Worm (Caenorhabditis elegans) whole organism, mixed stage, embryonic: Measurements from ENCODE around the gene K10B3.5.
A peak's percentile ranks its signal among the peaks of the same experiment; 100 is the strongest.

ENCODE experiments used
- M03D4.4 ChIP-seq: sonication (generic microtip); optimal IDR thresholded peaks from 2 replicates; lab custom pipeline; 2017; ENCODE audit warnings: mild to moderate bottlenecking, missing genetic modification characterization, missing compliant biosample characterization
- bed-3 ChIP-seq: fragments of 200-800 bp; sonication (Bioruptor generic); optimal IDR thresholded peaks from 3 replicates; lab custom pipeline; 2018; ENCODE audit warnings: mild to moderate bottlenecking, missing genetic modification characterization, moderate library complexity, missing compliant biosample characterization
- blmp-1 ChIP-seq: fragments of 150-350 bp; optimal IDR thresholded peaks from 2 replicates; lab custom pipeline; 2014; ENCODE audit warnings: missing biosample characterization, missing genetic modification characterization
- ceh-43 ChIP-seq: fragments of 200-800 bp; sonication (Bioruptor generic); optimal IDR thresholded peaks from 2 replicates; lab custom pipeline; 2018; ENCODE audit warnings: mild to moderate bottlenecking, missing genetic modification characterization, moderate library complexity, missing compliant biosample characterization
- ceh-83 ChIP-seq: fragments of 200-800 bp; sonication (Bioruptor generic); optimal IDR thresholded peaks from 2 replicates; lab custom pipeline; 2018; ENCODE audit warnings: mild to moderate bottlenecking, missing genetic modification characterization, missing compliant biosample characterization
- ces-1 ChIP-seq: fragments of 150-350 bp; optimal IDR thresholded peaks from 2 replicates; lab custom pipeline; 2014; ENCODE audit warnings: missing biosample characterization, missing genetic modification reagents, missing genetic modification characterization
- cnd-1 ChIP-seq: fragments of 200-800 bp; sonication (Bioruptor generic); optimal IDR thresholded peaks from 2 replicates; lab custom pipeline; 2018; ENCODE audit warnings: mild to moderate bottlenecking, missing genetic modification characterization, missing compliant biosample characterization
- drap-1 ChIP-seq: fragments of 200-800 bp; sonication (Bioruptor generic); optimal IDR thresholded peaks from 3 replicates; lab custom pipeline; 2018; ENCODE audit warnings: mild to moderate bottlenecking, missing genetic modification characterization, missing compliant biosample characterization
- elt-1 ChIP-seq: sonication (generic microtip); optimal IDR thresholded peaks from 2 replicates; lab custom pipeline; 2017; ENCODE audit warnings: missing genetic modification characterization, mild to moderate bottlenecking, missing compliant biosample characterization, antibody characterized with exemption, moderate library complexity, borderline replicate concordance; ENCODE audit not compliant: insufficient read depth
- elt-3 ChIP-seq: fragments of 150-350 bp; optimal IDR thresholded peaks from 2 replicates; lab custom pipeline; 2014; ENCODE audit warnings: missing biosample characterization, missing genetic modification characterization
- flh-1 ChIP-seq: fragments of 200-800 bp; sonication (Bioruptor generic); optimal IDR thresholded peaks from 2 replicates; lab custom pipeline; 2018; ENCODE audit warnings: mild to moderate bottlenecking, missing genetic modification characterization, moderate library complexity, missing compliant biosample characterization
- ham-2 ChIP-seq: fragments of 200-800 bp; sonication (Bioruptor generic); optimal IDR thresholded peaks from 2 replicates; lab custom pipeline; 2018; ENCODE audit warnings: mild to moderate bottlenecking, missing genetic modification characterization, missing compliant biosample characterization
- hlh-1 ChIP-seq: fragments of 150-350 bp; optimal IDR thresholded peaks from 2 replicates; lab custom pipeline; 2014; ENCODE audit warnings: missing biosample characterization, missing genetic modification reagents, missing genetic modification characterization
- lin-32 ChIP-seq: fragments of 200-800 bp; sonication (Bioruptor generic); optimal IDR thresholded peaks from 2 replicates; lab custom pipeline; 2018; ENCODE audit warnings: mild to moderate bottlenecking, missing genetic modification characterization, missing compliant biosample characterization
- lsy-2 ChIP-seq: fragments of 150-350 bp; optimal IDR thresholded peaks from 2 replicates; lab custom pipeline; 2014; ENCODE audit warnings: missing biosample characterization, missing genetic modification characterization
- mab-5 ChIP-seq: fragments of 150-350 bp; optimal IDR thresholded peaks from 2 replicates; lab custom pipeline; 2014; ENCODE audit warnings: missing biosample characterization, missing genetic modification characterization
- mep-1 ChIP-seq: fragments of 150-350 bp; optimal IDR thresholded peaks from 2 replicates; lab custom pipeline; 2017; ENCODE audit warnings: missing biosample characterization, missing genetic modification reagents, missing genetic modification characterization, inconsistent platforms
- mls-2 ChIP-seq: sonication (generic microtip); optimal IDR thresholded peaks from 2 replicates; lab custom pipeline; 2016; ENCODE audit warnings: mild to moderate bottlenecking, missing genetic modification characterization, moderate library complexity, missing compliant biosample characterization
- nhr-12 ChIP-seq: fragments of 150-350 bp; optimal IDR thresholded peaks from 2 replicates; lab custom pipeline; 2014; ENCODE audit warnings: missing biosample characterization, missing genetic modification characterization
- nhr-2 ChIP-seq: fragments of 150-350 bp; optimal IDR thresholded peaks from 2 replicates; lab custom pipeline; 2014; ENCODE audit warnings: missing biosample characterization, missing genetic modification characterization
- nhr-237 ChIP-seq: fragments of 150-350 bp; optimal IDR thresholded peaks from 2 replicates; lab custom pipeline; 2014; ENCODE audit warnings: missing biosample characterization, missing genetic modification characterization
- nhr-28 ChIP-seq: fragments of 150-350 bp; optimal IDR thresholded peaks from 2 replicates; lab custom pipeline; 2014; ENCODE audit warnings: missing biosample characterization, missing genetic modification characterization
- nhr-76 ChIP-seq: sonication (generic microtip); optimal IDR thresholded peaks from 2 replicates; lab custom pipeline; 2017; ENCODE audit warnings: missing biosample characterization, missing genetic modification characterization
- pha-4 ChIP-seq: fragments of 150-350 bp; optimal IDR thresholded peaks from 2 replicates; lab custom pipeline; 2018; ENCODE audit warnings: missing biosample characterization, missing genetic modification reagents, missing genetic modification characterization
- snpc-4 ChIP-seq: fragments of 150-350 bp; optimal IDR thresholded peaks from 2 replicates; lab custom pipeline; 2014; ENCODE audit warnings: missing biosample characterization, missing genetic modification characterization
- sptf-1 ChIP-seq: sonication (generic microtip); optimal IDR thresholded peaks from 2 replicates; lab custom pipeline; 2017; ENCODE audit warnings: mild to moderate bottlenecking, missing genetic modification characterization, moderate library complexity, missing compliant biosample characterization
- tbx-8 ChIP-seq: fragments of 200-800 bp; sonication (Bioruptor generic); optimal IDR thresholded peaks from 2 replicates; lab custom pipeline; 2018; ENCODE audit warnings: mild to moderate bottlenecking, missing genetic modification characterization, moderate library complexity, missing compliant biosample characterization
- unc-120 ChIP-seq: sonication (generic microtip); optimal IDR thresholded peaks from 2 replicates; lab custom pipeline; 2017; ENCODE audit warnings: missing genetic modification characterization, missing compliant biosample characterization; ENCODE audit not compliant: poor library complexity, severe bottlenecking
- unc-39 ChIP-seq: fragments of 150-350 bp; optimal IDR thresholded peaks from 2 replicates; lab custom pipeline; 2014; ENCODE audit warnings: missing biosample characterization, missing genetic modification characterization
- unc-62 ChIP-seq: fragments of 150-350 bp; optimal IDR thresholded peaks from 2 replicates; lab custom pipeline; 2014; ENCODE audit warnings: missing biosample characterization, missing genetic modification reagents, missing genetic modification characterization
- zip-8 ChIP-seq: fragments of 150-350 bp; optimal IDR thresholded peaks from 2 replicates; lab custom pipeline; 2014; ENCODE audit warnings: missing biosample characterization, missing genetic modification characterization
- ztf-11 ChIP-seq: fragments of 150-350 bp; optimal IDR thresholded peaks from 2 replicates; lab custom pipeline; 2014; ENCODE audit warnings: missing biosample characterization, missing genetic modification characterization

K10B3.5 gene

DNA sequence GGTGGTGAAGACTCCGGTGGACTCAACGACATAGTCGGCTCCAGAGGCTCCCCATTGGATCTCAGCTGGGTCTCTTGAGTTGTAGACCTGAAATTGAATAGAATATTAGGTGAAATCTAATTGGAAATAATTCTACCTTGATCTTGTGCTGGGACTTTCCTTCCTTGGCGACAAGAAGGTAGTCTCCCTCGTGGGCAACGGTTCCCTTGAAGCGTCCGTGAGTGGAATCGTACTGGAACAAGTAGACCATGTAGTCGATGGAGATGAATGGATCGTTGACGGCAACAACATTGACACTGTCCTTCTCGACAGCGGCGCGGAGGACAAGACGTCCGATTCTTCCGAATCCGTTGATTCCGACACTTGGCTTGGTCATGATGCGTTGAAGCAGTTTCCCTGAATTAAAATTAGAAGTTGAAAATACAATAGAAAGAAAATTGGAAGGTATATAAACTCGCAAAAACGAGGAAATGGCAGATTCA, 6.7 kb upstream of the K10B3.5 start, which contains the start of gene gpd-3:
Gene gpd-3, minus strand, starts transcription at position 396 of the 482 bp plus-strand sequence.
- no peak for TF ChIP-seq ztf-11 (tag; lab: Kevin White, UChicago)
- TF ChIP-seq pha-4, result no peak
- no peak for TF ChIP-seq mls-2 (tag; lab: Kevin White, UChicago)
- TF ChIP-seq mab-5 (tag; lab: Kevin White, UChicago), result no peak
- TF ChIP-seq elt-1 (tag; lab: Kevin White, UChicago), result no peak
- no peak for TF ChIP-seq drap-1 (GFP tag; lab: Kevin White, UChicago)
- TF ChIP-seq unc-39, result no peak
- no peak for TF ChIP-seq cnd-1
- TF ChIP-seq snpc-4, result no peak
- no peak for TF ChIP-seq lin-32 (GFP tag; lab: Kevin White, UChicago)
- no peak for TF ChIP-seq lsy-2 (tag; lab: Kevin White, UChicago)
- no peak for TF ChIP-seq nhr-28 (tag; lab: Kevin White, UChicago)
- no peak for TF ChIP-seq elt-3 (tag; lab: Kevin White, UChicago)
- TF ChIP-seq unc-62 (GFP tag; lab: Kevin White, UChicago), result no peak
- TF ChIP-seq nhr-237, result no peak

DNA sequence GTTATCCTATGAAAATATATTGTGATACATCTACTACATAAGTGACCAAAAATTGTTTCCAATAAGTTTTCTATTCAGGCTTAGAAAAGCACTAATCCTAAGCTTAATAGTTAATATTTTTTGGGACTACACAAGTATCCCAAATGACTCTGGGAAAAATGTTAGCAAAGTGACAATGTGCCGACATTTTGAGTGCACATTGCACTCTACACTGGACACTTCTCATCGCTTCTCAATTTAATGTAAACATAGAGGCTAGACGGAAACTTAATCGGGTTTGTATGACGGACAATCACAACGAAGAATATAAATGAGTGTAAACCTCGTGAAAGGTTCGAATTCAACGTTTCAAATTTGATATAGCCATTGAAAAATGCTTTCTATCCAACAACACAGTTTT, 5.4 kb upstream of the K10B3.5 start:
- TF ChIP-seq hlh-1, result peak; percentile 17
- no peak for TF ChIP-seq nhr-12
- no peak for TF ChIP-seq elt-1 (tag; lab: Kevin White, UChicago)
- TF ChIP-seq mls-2 (tag; lab: Kevin White, UChicago), result no peak
- no peak for TF ChIP-seq unc-120
- TF ChIP-seq nhr-2 (tag; lab: Kevin White, UChicago), result no peak
- no peak for TF ChIP-seq M03D4.4
- TF ChIP-seq unc-62 (GFP tag; lab: Kevin White, UChicago), result peak; percentile 55
- no peak for TF ChIP-seq flh-1 (GFP tag; lab: Kevin White, UChicago)
- TF ChIP-seq mep-1, result no peak
- no peak for TF ChIP-seq tbx-8 (GFP tag; lab: Kevin White, UChicago)
- no peak for TF ChIP-seq mab-5 (tag; lab: Kevin White, UChicago)
- TF ChIP-seq nhr-237, result no peak
- TF ChIP-seq ceh-43 (GFP tag; lab: Kevin White, UChicago), result no peak
- peak; percentile 65 for TF ChIP-seq pha-4
- no peak for TF ChIP-seq lsy-2 (tag; lab: Kevin White, UChicago)
- no peak for TF ChIP-seq drap-1 (GFP tag; lab: Kevin White, UChicago)
- TF ChIP-seq lin-32 (GFP tag; lab: Kevin White, UChicago), result no peak
- TF ChIP-seq ces-1, result peak; percentile 65
- no peak for TF ChIP-seq bed-3 (GFP tag; lab: Kevin White, UChicago)
- no peak for TF ChIP-seq zip-8 (tag; lab: Kevin White, UChicago)
- TF ChIP-seq nhr-76 (tag; lab: Kevin White, UChicago), result no peak
- TF ChIP-seq ham-2 (GFP tag; lab: Kevin White, UChicago), result no peak
- no peak for TF ChIP-seq elt-3 (tag; lab: Kevin White, UChicago)
- no peak for TF ChIP-seq blmp-1
- TF ChIP-seq ceh-83 (GFP tag; lab: Kevin White, UChicago), result no peak
- no peak for TF ChIP-seq ztf-11 (tag; lab: Kevin White, UChicago)
- TF ChIP-seq nhr-28 (tag; lab: Kevin White, UChicago), result no peak
- no peak for TF ChIP-seq unc-39
- TF ChIP-seq cnd-1, result no peak

- TF ChIP-seq ces-1 (peak; percentile 48), nhr-28 (tag; lab: Kevin White, UChicago) (no peak), unc-120 (no peak)
- TF ChIP-seq, all 35 proteins: peak for 1
Observed at ce11 chrX:3111066-3111465, 4.8 kb upstream of the K10B3.5 start.

ce11 chrX:3110576-3110975, 4.3 kb upstream of the K10B3.5 start, which contains the start of gene gpcp-1:
Gene gpcp-1, minus strand, starts transcription at chrX:3110628.
- no peak for TF ChIP-seq lin-32 (GFP tag; lab: Kevin White, UChicago)
- no peak for TF ChIP-seq ces-1
- no peak for TF ChIP-seq nhr-237
- no peak for TF ChIP-seq nhr-28 (tag; lab: Kevin White, UChicago)
- TF ChIP-seq ceh-43 (GFP tag; lab: Kevin White, UChicago), result no peak

DNA sequence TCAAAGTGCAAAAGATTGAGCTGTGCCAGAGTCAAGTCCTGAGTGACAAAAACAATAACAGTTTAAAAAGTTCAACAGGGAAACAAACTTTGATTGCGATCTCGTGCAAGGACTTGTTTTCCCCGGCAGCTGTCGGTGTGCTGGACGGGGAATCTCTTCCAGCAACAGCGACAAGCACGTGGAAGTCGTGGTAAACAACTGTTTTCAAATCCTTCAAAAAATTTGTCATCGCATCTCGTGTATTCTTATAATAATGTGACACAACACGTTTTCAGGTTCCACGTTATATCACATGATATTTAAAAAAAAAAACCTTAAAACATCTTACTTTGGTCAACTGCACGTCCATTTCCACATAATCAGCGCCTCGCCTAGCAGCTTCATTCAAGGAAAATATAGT, 2.3 kb upstream of the K10B3.5 start:
- no peak for TF ChIP-seq elt-1 (tag; lab: Kevin White, UChicago)
- TF ChIP-seq nhr-237, result no peak
- no peak for TF ChIP-seq nhr-12
- no peak for TF ChIP-seq mab-5 (tag; lab: Kevin White, UChicago)
- TF ChIP-seq sptf-1 (tag; lab: Kevin White, UChicago), result no peak
- TF ChIP-seq zip-8 (tag; lab: Kevin White, UChicago), result no peak
- TF ChIP-seq hlh-1, result peak; percentile 45
- TF ChIP-seq nhr-28 (tag; lab: Kevin White, UChicago), result no peak
- no peak for TF ChIP-seq M03D4.4
